Worm (Caenorhabditis elegans) whole organism, late embryonic: ENCODE data around the gene C16B8.4.

Experiments used
- ceh-18 ChIP-seq: sonication (generic microtip); optimal IDR thresholded peaks from 2 replicates; lab custom pipeline; 2016; ENCODE audit warnings: missing genetic modification characterization, missing compliant biosample characterization
- ceh-19 ChIP-seq: fragments of 200-800 bp; sonication (Bioruptor generic); optimal IDR thresholded peaks from 2 replicates; lab custom pipeline; 2018; ENCODE audit warnings: mild to moderate bottlenecking, missing genetic modification characterization, missing compliant biosample characterization
- ceh-22 ChIP-seq: sonication (generic microtip); optimal IDR thresholded peaks from 2 replicates; lab custom pipeline; 2017; ENCODE audit warnings: missing biosample characterization, missing genetic modification characterization
- ceh-9 ChIP-seq: sonication (generic microtip); optimal IDR thresholded peaks from 2 replicates; lab custom pipeline; 2016; ENCODE audit warnings: mild to moderate bottlenecking, missing genetic modification characterization, inconsistent platforms, missing compliant biosample characterization
- elt-2 ChIP-seq: sonication (generic microtip); optimal IDR thresholded peaks from 2 replicates; lab custom pipeline; 2016; ENCODE audit warnings: missing genetic modification reagents, missing genetic modification characterization, missing compliant biosample characterization
- eyg-1 ChIP-seq: sonication (generic microtip); optimal IDR thresholded peaks from 2 replicates; lab custom pipeline; 2016; ENCODE audit warnings: missing genotype, missing genetic modification characterization, missing compliant biosample characterization
- hlh-15 ChIP-seq: sonication (generic microtip); optimal IDR thresholded peaks from 2 replicates; lab custom pipeline; 2016; ENCODE audit warnings: missing genetic modification characterization, missing compliant biosample characterization
- nfya-1 ChIP-seq: sonication (generic microtip); optimal IDR thresholded peaks from 2 replicates; lab custom pipeline; 2017; ENCODE audit warnings: missing genetic modification characterization, mild to moderate bottlenecking, missing compliant biosample characterization, antibody characterized with exemption, moderate library complexity
- sdc-2 ChIP-seq: sonication (generic microtip); optimal IDR thresholded peaks from 2 replicates; lab custom pipeline; 2016; ENCODE audit warnings: missing genotype, missing genetic modification characterization, missing compliant biosample characterization
- tbx-7 ChIP-seq: sonication (generic microtip); optimal IDR thresholded peaks from 2 replicates; lab custom pipeline; 2016; ENCODE audit warnings: missing genotype, missing genetic modification characterization, missing compliant biosample characterization

The C16B8.4 gene

ce11 chrX:3920747-3921146 is 52.7 kb downstream of the C16B8.4 start:
- TF ChIP-seq ceh-19 (GFP tag; lab: Kevin White, UChicago): no peak
- TF ChIP-seq ceh-9: no peak
- TF ChIP-seq elt-2 (tag; lab: Kevin White, UChicago): no peak
- TF ChIP-seq eyg-1 (tag; lab: Kevin White, UChicago): no peak
- TF ChIP-seq tbx-7 (tag; lab: Kevin White, UChicago): no peak
- TF ChIP-seq nfya-1 (tag; lab: Kevin White, UChicago): no peak
- no peak for TF ChIP-seq hlh-15 (tag; lab: Kevin White, UChicago)
- TF ChIP-seq ceh-22 (tag; lab: Kevin White, UChicago): no peak
- no peak for TF ChIP-seq ceh-18 (tag; lab: Kevin White, UChicago)
- no peak for TF ChIP-seq sdc-2 (tag; lab: Kevin White, UChicago)
